Worm (Caenorhabditis elegans) whole organism, L3 larva: ENCODE data around the gene T15B12.1.

Experiments
- elt-2 ChIP-seq: sonication (generic microtip); optimal IDR thresholded peaks from 2 replicates; lab custom pipeline; 2016; ENCODE audit warnings: missing genetic modification reagents, mild to moderate bottlenecking, missing genetic modification characterization, missing compliant biosample characterization
- fos-1 ChIP-seq: fragments of 150-350 bp; optimal IDR thresholded peaks from 2 replicates; lab custom pipeline; 2014; ENCODE audit warnings: missing biosample characterization, missing genetic modification characterization
- nhr-28 ChIP-seq: fragments of 150-350 bp; optimal IDR thresholded peaks from 2 replicates; lab custom pipeline; 2014; ENCODE audit warnings: missing biosample characterization, missing genetic modification characterization
- nhr-43 ChIP-seq: sonication (generic microtip); optimal IDR thresholded peaks from 2 replicates; lab custom pipeline; 2016; ENCODE audit warnings: mild to moderate bottlenecking, missing genetic modification characterization, missing compliant biosample characterization; ENCODE audit not compliant: poor library complexity, severe bottlenecking
- pha-4 ChIP-seq: fragments of 150-350 bp; optimal IDR thresholded peaks from 2 replicates; lab custom pipeline; 2014; ENCODE audit warnings: missing biosample characterization, missing genetic modification reagents, missing genetic modification characterization
- snpc-4 ChIP-seq: fragments of 150-350 bp; optimal IDR thresholded peaks from 2 replicates; lab custom pipeline; 2014; ENCODE audit warnings: missing biosample characterization, missing genetic modification characterization

ce11 chrIII:5341382-5341781, 53.4 kb downstream of the T15B12.1 start, which contains the start of gene ZK121.2:
- TF ChIP-seq pha-4 (tag; lab: Kevin White, UChicago) (no peak), nhr-28 (tag; lab: Kevin White, UChicago) (no peak), fos-1 (tag; lab: Kevin White, UChicago) (no peak), nhr-43 (tag; lab: Kevin White, UChicago) (no peak), elt-2 (tag; lab: Kevin White, UChicago) (no peak), snpc-4 (tag; lab: Kevin White, UChicago) (no peak)
